Worm (Caenorhabditis elegans): ENCODE data around the gene F40H3.1.

ce11 chrII:6178743-6179129 lies 895 bp upstream of the F40H3.1 start:
- TF ChIP-seq ceh-16 (tag; optimal IDR thresholded peaks at IDR 0.05) (no peak), unc-39 (tag; optimal IDR thresholded peaks at IDR 0.05) (no peak), nhr-25 (tag; optimal IDR thresholded peaks at IDR 0.05) (no peak)
